Fruit fly (Drosophila melanogaster): ENCODE results near the gene Nipsnap.

Gene Nipsnap

DNA sequence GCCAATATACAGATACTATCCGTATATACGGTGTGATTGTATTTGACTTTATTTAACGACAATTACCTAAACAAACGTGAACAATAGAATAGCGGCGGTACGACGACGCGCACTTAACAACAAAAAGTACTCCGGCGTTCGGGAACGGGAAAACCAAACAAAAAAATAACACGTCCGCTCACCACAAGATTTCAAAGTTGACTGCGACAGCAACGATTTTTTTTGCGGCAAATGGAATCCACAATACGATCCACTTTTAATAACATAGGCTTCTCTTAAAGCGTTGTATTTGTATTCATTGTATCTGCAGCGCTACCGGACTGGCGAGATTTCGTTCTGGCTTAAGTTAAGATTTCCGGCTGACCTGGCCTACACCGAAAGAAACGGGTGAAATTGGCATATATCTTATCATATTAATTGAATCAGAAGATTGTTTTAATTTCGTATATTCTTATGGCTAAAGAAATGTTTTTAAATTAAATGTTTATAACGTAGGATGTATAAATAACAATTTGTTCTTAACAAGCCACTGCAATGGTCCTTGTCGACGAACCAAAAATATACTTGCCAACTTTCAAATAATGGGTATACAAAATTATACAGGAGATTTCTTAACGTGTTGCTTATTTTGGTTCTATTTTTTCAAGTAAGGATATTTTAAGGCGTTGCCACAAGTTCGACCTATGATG is 31.5 kb upstream of the Nipsnap start, which contains the start of the genes CG42353 and CG42354 (continued):
- TF ChIP-seq Ets97D (GFP tag; optimal IDR thresholded peaks at IDR 0.05) (peak; percentile 86), yki (optimal IDR thresholded peaks at IDR 0.05) (no peak), gro (GFP tag; optimal IDR thresholded peaks at IDR 0.05) (peak; percentile 46), gcm (GFP tag; optimal IDR thresholded peaks at IDR 0.05) (peak; percentile 97), CG12219 (GFP tag; optimal IDR thresholded peaks at IDR 0.05) (peak; percentile 96), CG11398 (GFP tag; optimal IDR thresholded peaks at IDR 0.05) (peak; percentile 90), CG7357 (GFP tag; IDR thresholded peaks at IDR 0.05) (peak; percentile 88), CG17385 (GFP tag; optimal IDR thresholded peaks at IDR 0.05) (peak; percentile 92), sqz (GFP tag; optimal IDR thresholded peaks at IDR 0.05) (peak; percentile 96), Drgx (GFP tag; IDR thresholded peaks at IDR 0.05) (peak; percentile 93), CG4424 (GFP tag; optimal IDR thresholded peaks at IDR 0.05) (peak; percentile 96), TFAM (GFP tag; optimal IDR thresholded peaks at IDR 0.05) (peak; percentile 82), CG10462 (GFP tag; optimal IDR thresholded peaks at IDR 0.05) (peak; percentile 95), insv (GFP tag; optimal IDR thresholded peaks at IDR 0.05) (peak; percentile 44 to 45), CG14050 (GFP tag; IDR thresholded peaks at IDR 0.05) (peak; percentile 85), eve (GFP tag; optimal IDR thresholded peaks at IDR 0.05) (peak; percentile 70 to 95), CG15073 (GFP tag; optimal IDR thresholded peaks at IDR 0.05) (peak; percentile 68), Max (GFP tag; optimal IDR thresholded peaks at IDR 0.05) (peak; percentile 95), sug (tag; optimal IDR thresholded peaks at IDR 0.05) (peak; percentile 90), CG3726 (GFP tag; IDR thresholded peaks at IDR 0.05) (peak; percentile 91), Pdp1 (GFP tag; optimal IDR thresholded peaks at IDR 0.05) (peak; percentile 54 to 77), CG17912 (GFP tag; optimal IDR thresholded peaks at IDR 0.05) (peak; percentile 81), CG1792 (GFP tag; optimal IDR thresholded peaks at IDR 0.05) (peak; percentile 86), crol (GFP tag; IDR thresholded peaks at IDR 0.05) (peak; percentile 41; the same call in 1 of the 2 replicates), br (optimal IDR thresholded peaks at IDR 0.05) (no peak), CG30431 (GFP tag; optimal IDR thresholded peaks at IDR 0.05) (peak; percentile 98), CG6854 (GFP tag; optimal IDR thresholded peaks at IDR 0.05) (peak; percentile 89), wor (GFP tag; IDR thresholded peaks at IDR 0.05) (peak; percentile 93), Hr3 (GFP tag; optimal IDR thresholded peaks at IDR 0.05) (peak; percentile 96), Lhr (GFP tag; optimal IDR thresholded peaks at IDR 0.05) (peak; percentile 85), CG11560 (tag; IDR thresholded peaks at IDR 0.05) (peak; percentile 84), Neu2 (GFP tag; optimal IDR thresholded peaks at IDR 0.05; ENCODE audit: borderline replicate concordance) (peak; percentile 65), oc (tag; optimal IDR thresholded peaks at IDR 0.05) (peak; percentile 95), CG12769 (tag; optimal IDR thresholded peaks at IDR 0.05) (peak; percentile 96), Fer2 (tag; optimal IDR thresholded peaks at IDR 0.05) (peak; percentile 90), chinmo (GFP tag; IDR thresholded peaks at IDR 0.05; ENCODE audit: partially characterized antibody) (peak; percentile 81; the same call in 2 of the 4 replicates), CG1832 (GFP tag; optimal IDR thresholded peaks at IDR 0.05) (no peak), ham (GFP tag; IDR thresholded peaks at IDR 0.05) (peak; percentile 71), row (GFP tag; IDR thresholded peaks at IDR 0.05) (peak; percentile 96), CG6272 (GFP tag; IDR thresholded peaks at IDR 0.05) (peak; percentile 88), Rx (GFP tag; IDR thresholded peaks at IDR 0.05) (peak; percentile 88), CG14965 (GFP tag; optimal IDR thresholded peaks at IDR 0.05; ENCODE audit: borderline replicate concordance) (peak; percentile 18), Xrp1 (GFP tag; IDR thresholded peaks at IDR 0.05) (peak; percentile 97), CG11504 (tag; optimal IDR thresholded peaks at IDR 0.05) (peak; percentile 94), CG32532 (GFP tag; IDR thresholded peaks at IDR 0.05) (peak; percentile 94), tna (GFP tag; IDR thresholded peaks at IDR 0.05; ENCODE audit: partially characterized antibody) (peak; percentile 23; the same call in 1 of the 2 replicates), CG2116 (GFP tag; optimal IDR thresholded peaks at IDR 0.05) (peak; percentile 85), pb (GFP tag; optimal IDR thresholded peaks at IDR 0.05) (peak; percentile 82), CG3407 (GFP tag; optimal IDR thresholded peaks at IDR 0.05) (peak; percentile 89), E2f2 (GFP tag; IDR thresholded peaks at IDR 0.05) (peak; percentile 76)

All from whole organism, embryonic.